Worm (Caenorhabditis elegans): ENCODE results near the gene col-99.

ce11 chrIV:157809-158208, 10.1 kb upstream of the col-99 start, which contains the start of gene gegf-1:
- TF ChIP-seq T22C8.4 (GFP tag; IDR thresholded peaks at IDR 0.05): no peak
- TF ChIP-seq flt-1 (GFP tag; IDR thresholded peaks at IDR 0.05): no peak
- no peak for TF ChIP-seq ztf-29 (GFP tag; IDR thresholded peaks at IDR 0.05)
- no peak for TF ChIP-seq tab-1 (GFP tag; IDR thresholded peaks at IDR 0.05)
